Worm (Caenorhabditis elegans): Measurements from ENCODE around the gene sri-38.
"Not testable (repeated sequence)": the region's sequence is repeated elsewhere in the genome, so short reads cannot be mapped to it uniquely, and the experiment has no call there.

Gene sri-38

DNA sequence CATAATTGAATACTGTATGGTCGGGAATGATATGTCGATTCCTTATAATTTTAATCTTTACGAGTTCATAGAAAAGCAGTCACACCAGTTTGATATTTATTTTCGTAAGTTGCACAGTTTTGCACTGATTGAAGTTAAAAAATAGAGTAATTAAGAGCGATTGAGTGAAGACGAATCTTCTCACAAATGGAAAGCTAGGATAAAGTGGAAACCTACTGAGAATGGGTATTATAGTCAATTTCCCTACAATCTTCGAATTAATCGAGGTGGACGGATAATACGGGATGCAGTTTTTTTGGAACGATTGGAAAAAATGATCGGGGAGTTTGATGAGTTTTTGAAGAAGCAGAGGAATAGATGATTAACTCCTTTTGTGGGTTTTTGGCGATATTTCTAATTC, 30.3 kb downstream of the sri-38 start, which contains the start of gene F22E5.23:
F22E5.23 (plus strand) TSS at position 301 of the 400 bp plus-strand sequence.
- TF ChIP-seq fkh-3 (tag; optimal IDR thresholded peaks at IDR 0.05): no peak
- TF ChIP-seq efl-1 (GFP tag; optimal IDR thresholded peaks at IDR 0.05): no peak
- TF ChIP-seq ztf-3 (GFP tag; optimal IDR thresholded peaks at IDR 0.05): no peak
- TF ChIP-seq madf-6 (GFP tag; IDR thresholded peaks at IDR 0.05): no peak
- no peak for TF ChIP-seq ets-4 (GFP tag; optimal IDR thresholded peaks at IDR 0.05)
- no peak for TF ChIP-seq F39B2.1 (GFP tag; IDR thresholded peaks at IDR 0.05)
- TF ChIP-seq F49E8.2 (tag; optimal IDR thresholded peaks at IDR 0.05; ENCODE audit: insufficient read depth): no peak
- no peak for TF ChIP-seq ztf-22 (GFP tag; optimal IDR thresholded peaks at IDR 0.05)
- no peak for TF ChIP-seq chd-7 (tag; optimal IDR thresholded peaks at IDR 0.05)
- TF ChIP-seq atf-7 (tag; optimal IDR thresholded peaks at IDR 0.05): no peak
- TF ChIP-seq sptf-2 (GFP tag; optimal IDR thresholded peaks at IDR 0.05): no peak
- no peak for TF ChIP-seq ceh-100 (GFP tag; IDR thresholded peaks at IDR 0.05)
- no peak for TF ChIP-seq sea-2 (GFP tag; IDR thresholded peaks at IDR 0.05)
- no peak for TF ChIP-seq Y67H2A.10 (GFP tag; conservative IDR thresholded peaks at IDR 0.05)
- TF ChIP-seq lag-1 (GFP tag; IDR thresholded peaks at IDR 0.05): no peak
- no peak for TF ChIP-seq somi-1 (GFP tag; optimal IDR thresholded peaks at IDR 0.05)
- no peak for TF ChIP-seq ccch-3 (GFP tag; optimal IDR thresholded peaks at IDR 0.05)
- no peak for TF ChIP-seq die-1 (tag; optimal IDR thresholded peaks at IDR 0.05)
- TF ChIP-seq xnd-1 (tag; optimal IDR thresholded peaks at IDR 0.05): no peak

- TF ChIP-seq dpl-1 (GFP tag; optimal IDR thresholded peaks at IDR 0.05) (no peak), ets-4 (GFP tag; optimal IDR thresholded peaks at IDR 0.05) (no peak), cebp-1 (GFP tag; IDR thresholded peaks at IDR 0.05) (no peak), cebp-1 (tag; optimal IDR thresholded peaks at IDR 0.05) (no peak), lsl-1 (GFP tag; optimal IDR thresholded peaks at IDR 0.05) (no peak), F57A8.1 (GFP tag; optimal IDR thresholded peaks at IDR 0.05) (no peak), aptf-3 (GFP tag; IDR thresholded peaks at IDR 0.05) (no peak), madf-10 (tag; optimal IDR thresholded peaks at IDR 0.05) (no peak), attf-3 (GFP tag; conservative IDR thresholded peaks at IDR 0.05) (no peak), zim-3 (tag; optimal IDR thresholded peaks at IDR 0.05) (no peak), ztf-6 (GFP tag; IDR thresholded peaks at IDR 0.05) (no peak), attf-5 (GFP tag; optimal IDR thresholded peaks at IDR 0.05) (no peak), ama-1 (optimal IDR thresholded peaks at IDR 0.05) (no peak), ama-1 (GFP tag; optimal IDR thresholded peaks at IDR 0.05) (no peak)
These were observed 31.1 kb downstream of the sri-38 start, which contains the start of gene F22E5.7 for ce11 chrII:2641777-2642176. TSS of gene F22E5.7 (plus strand) at chrII:2642077.

DNA sequence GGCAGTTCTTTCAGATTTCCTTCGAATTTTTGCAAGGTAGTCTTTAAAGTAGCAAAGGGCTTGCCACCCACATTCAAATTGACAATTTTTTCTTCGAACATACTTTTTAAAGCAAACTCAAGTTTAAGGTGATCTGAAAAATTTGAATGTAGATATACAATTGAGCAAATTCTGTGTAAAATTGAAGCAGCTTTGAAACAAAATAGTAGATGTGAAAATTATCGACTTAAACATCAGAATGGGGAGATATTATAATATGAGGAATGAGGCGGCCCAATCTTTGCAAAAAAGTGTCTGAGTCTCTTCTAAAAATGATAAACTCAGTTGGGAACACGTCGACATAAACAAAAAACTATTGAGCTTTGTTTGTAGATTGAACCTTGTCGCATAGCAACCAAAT, 33.8 kb downstream of the sri-38 start, which contains the start of gene F22E5.11:
F22E5.11 (minus strand) TSS at position 101 of the 400 bp plus-strand sequence.
- TF ChIP-seq T07F8.4 (tag; optimal IDR thresholded peaks at IDR 0.05): no peak

- TF ChIP-seq lin-40 (tag; optimal IDR thresholded peaks at IDR 0.05); unc-130 (GFP tag; optimal IDR thresholded peaks at IDR 0.05); K12H6.12 (tag; optimal IDR thresholded peaks at IDR 0.05): not testable (repeated sequence)
These were observed 36.1 kb downstream of the sri-38 start, which contains the start of gene F22E5.12 for ce11 chrII:2646756-2647155. TSS of gene F22E5.12 (minus strand) at chrII:2646856.

Measured in whole organism, young adult.